Fruit fly (Drosophila melanogaster) whole organism, pupa: ENCODE data around the gene CG14229.

Experiments
- CG10348 ChIP-seq: fragments of 200-800 bp; sonication (Bioruptor generic); IDR thresholded peaks from 2 replicates; pipeline ENCODE4 v1.3.6; 2022; ENCODE audit warnings: missing biosample characterization, missing genetic modification characterization
- CG12605 ChIP-seq: fragments of 200-800 bp; sonication (Bioruptor generic); IDR thresholded peaks from 2 replicates; pipeline ENCODE4 v1.3.6; 2022; ENCODE audit warnings: missing biosample characterization, missing genetic modification characterization
- CG13204 ChIP-seq: fragments of 200-800 bp; sonication (Bioruptor generic); optimal IDR thresholded peaks from 2 replicates; lab custom pipeline; 2018; ENCODE audit warnings: missing biosample characterization, mild to moderate bottlenecking, missing genetic modification characterization, moderate library complexity
- CG14655 ChIP-seq: fragments of 200-800 bp; sonication (Bioruptor generic); optimal IDR thresholded peaks from 3 replicates; lab custom pipeline; 2017; ENCODE audit warnings: mild to moderate bottlenecking, missing biosample characterization, missing genetic modification reagents, missing genetic modification characterization
- CG15710 ChIP-seq: fragments of 200-800 bp; sonication (Bioruptor generic); optimal IDR thresholded peaks from 2 replicates; lab custom pipeline; 2018; ENCODE audit warnings: missing biosample characterization, mild to moderate bottlenecking, missing genetic modification characterization, moderate library complexity
- CG17806 ChIP-seq: fragments of 200-800 bp; sonication (Bioruptor generic); optimal IDR thresholded peaks from 2 replicates; lab custom pipeline; 2018; ENCODE audit warnings: missing biosample characterization, mild to moderate bottlenecking, missing genetic modification characterization, moderate library complexity
- CG32121 ChIP-seq: fragments of 200-800 bp; sonication (Bioruptor generic); IDR thresholded peaks from 2 replicates; pipeline ENCODE4 v1.3.6; 2022; ENCODE audit warnings: missing biosample characterization, missing genetic modification characterization
- CG34367 ChIP-seq: fragments of 200-800 bp; sonication (Bioruptor generic); optimal IDR thresholded peaks from 2 replicates; lab custom pipeline; 2018; ENCODE audit warnings: missing biosample characterization, mild to moderate bottlenecking, missing genetic modification characterization
- CG4496 ChIP-seq: fragments of 200-800 bp; sonication (Bioruptor generic); IDR thresholded peaks from 3 replicates; pipeline ENCODE4 v1.3.6; 2022; ENCODE audit warnings: missing biosample characterization, missing genetic modification characterization
- CG8159 ChIP-seq: fragments of 200-800 bp; sonication (Bioruptor generic); optimal IDR thresholded peaks from 3 replicates; lab custom pipeline; 2018; ENCODE audit warnings: missing biosample characterization, mild to moderate bottlenecking, missing genetic modification characterization, moderate library complexity
- CG8301 ChIP-seq: fragments of 200-800 bp; sonication (Bioruptor generic); optimal IDR thresholded peaks from 2 replicates; lab custom pipeline; 2018; ENCODE audit warnings: missing biosample characterization, mild to moderate bottlenecking, missing genetic modification characterization
- CG9948 ChIP-seq: fragments of 200-800 bp; sonication (Bioruptor generic); optimal IDR thresholded peaks from 2 replicates; lab custom pipeline; 2018; ENCODE audit warnings: missing biosample characterization, mild to moderate bottlenecking, missing genetic modification characterization, moderate library complexity
- D1 ChIP-seq: fragments of 200-800 bp; sonication (Bioruptor generic); optimal IDR thresholded peaks from 2 replicates; lab custom pipeline; 2018; ENCODE audit warnings: missing biosample characterization, mild to moderate bottlenecking, missing genetic modification characterization, moderate library complexity
- EcR ChIP-seq: fragments of 200-800 bp; sonication (Bioruptor generic); optimal IDR thresholded peaks from 3 replicates; lab custom pipeline; 2019; ENCODE audit warnings: missing biosample characterization, missing genetic modification characterization, mild to moderate bottlenecking, moderate library complexity, missing genetic modification reagents
- Ets98B ChIP-seq: fragments of 200-800 bp; sonication (Bioruptor generic); IDR thresholded peaks from 2 replicates; pipeline ENCODE4 v1.3.6; 2022; ENCODE audit warnings: missing biosample characterization, missing genetic modification characterization
- Pif1A ChIP-seq: fragments of 200-800 bp; sonication (Bioruptor generic); optimal IDR thresholded peaks from 3 replicates; lab custom pipeline; 2016; ENCODE audit warnings: missing biosample characterization, missing genetic modification characterization
- Pif1B ChIP-seq: fragments of 200-800 bp; sonication (Bioruptor generic); optimal IDR thresholded peaks from 3 replicates; lab custom pipeline; 2016; ENCODE audit warnings: missing biosample characterization, missing genetic modification characterization
- Snoo ChIP-seq: fragments of 200-800 bp; sonication (Bioruptor generic); optimal IDR thresholded peaks from 3 replicates; lab custom pipeline; 2017; ENCODE audit warnings: missing biosample characterization, mild to moderate bottlenecking, missing genetic modification characterization, inconsistent platforms
- fd96Ca ChIP-seq: fragments of 200-800 bp; sonication (Bioruptor generic); IDR thresholded peaks from 3 replicates; pipeline ENCODE4 v1.3.6; 2022; ENCODE audit warnings: missing biosample characterization, missing genetic modification characterization
- gl ChIP-seq: fragments of 200-800 bp; sonication (Bioruptor generic); optimal IDR thresholded peaks from 2 replicates; lab custom pipeline; 2018; ENCODE audit warnings: missing biosample characterization, mild to moderate bottlenecking, missing genetic modification characterization
- rn ChIP-seq: fragments of 200-800 bp; sonication (Bioruptor generic); IDR thresholded peaks from 2 replicates; pipeline ENCODE4 v1.3.6; 2022; ENCODE audit warnings: missing biosample characterization, missing genetic modification characterization

CG14229 gene

dm6 chrX:19697255-19697877 is 2.3 kb upstream of the CG14229 start:
- TF ChIP-seq CG8159 (tag; lab: Kevin White, UChicago) (no peak), CG10348 (GFP tag; lab: Robert Waterston, UW) (no peak), CG15710 (tag; lab: Kevin White, UChicago) (no peak), Pif1B (GFP tag; lab: Kevin White, UChicago) (no peak), rn (GFP tag; lab: Robert Waterston, UW) (no peak), fd96Ca (GFP tag; lab: Robert Waterston, UW) (0 out of 3 replicates have a peak, but pooled peaks have one; percentile 23), EcR (GFP tag; lab: Kevin White, UChicago) (no peak), Ets98B (no peak), Pif1A (GFP tag; lab: Kevin White, UChicago) (no peak), CG4496 (GFP tag; lab: Robert Waterston, UW) (0 out of 3 replicates have a peak, but pooled peaks have one; percentile 17)

- peak; percentile 42; the same call in 1 of the 3 replicates for TF ChIP-seq CG4496 (GFP tag; lab: Robert Waterston, UW)
- TF ChIP-seq CG34367 (tag; lab: Kevin White, UChicago) = no peak
Measured at dm6 chrX:19696845-19697244, 1.8 kb upstream of the CG14229 start, which contains the start of gene Cdc42. TSS of gene Cdc42 (plus strand) at chrX:19697091.

- TF ChIP-seq Ets98B (peak; percentile 88), CG14655 (no peak), EcR (GFP tag; lab: Kevin White, UChicago) (no peak), CG32121 (GFP tag; lab: Robert Waterston, UW) (peak; percentile 87), CG9948 (tag; lab: Kevin White, UChicago) (peak; percentile 76), CG10348 (GFP tag; lab: Robert Waterston, UW) (no peak), CG13204 (GFP tag; lab: Kevin White, UChicago) (no peak), CG4496 (GFP tag; lab: Robert Waterston, UW) (peak; percentile 93), fd96Ca (GFP tag; lab: Robert Waterston, UW) (peak; percentile 95), Snoo (tag; lab: Kevin White, UChicago) (peak; percentile 88), CG8301 (peak; percentile 87), rn (GFP tag; lab: Robert Waterston, UW) (peak; percentile 66; the same call in 1 of the 2 replicates), CG17806 (tag; lab: Kevin White, UChicago) (peak; percentile 77), CG15710 (tag; lab: Kevin White, UChicago) (peak; percentile 82), D1 (tag; lab: Kevin White, UChicago) (no peak), Pif1A (GFP tag; lab: Kevin White, UChicago) (no peak), Pif1B (GFP tag; lab: Kevin White, UChicago) (no peak), CG12605 (peak; percentile 73; the same call in 1 of the 2 replicates), CG8159 (tag; lab: Kevin White, UChicago) (peak; percentile 82), gl (tag; lab: Kevin White, UChicago) (peak; percentile 79), CG34367 (tag; lab: Kevin White, UChicago) (peak; percentile 76)
Measured at dm6 chrX:19692951-19693698, 1.9 kb downstream of the CG14229 start, which contains the start of gene Mer. TSS of gene Mer (minus strand) at chrX:19693500.

DNA sequence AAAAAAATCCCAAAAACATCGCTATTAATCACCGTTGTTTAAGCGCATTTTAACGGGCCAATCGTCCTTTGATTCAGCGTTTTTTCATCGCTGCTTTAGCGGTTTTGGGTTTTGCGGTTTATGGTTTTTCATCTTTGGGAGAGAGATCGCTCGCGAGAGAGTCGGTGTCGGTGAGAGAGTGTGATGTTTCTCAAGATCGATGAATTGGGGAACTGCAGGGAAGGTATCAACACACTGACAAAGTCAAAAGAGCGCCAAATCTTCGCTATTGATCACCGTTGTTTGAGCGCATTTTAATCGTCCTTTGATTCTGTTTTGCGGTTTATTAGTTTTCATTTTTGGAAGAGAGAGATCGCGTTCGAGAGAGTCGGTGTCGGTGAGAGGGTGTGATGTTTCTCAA is 5.0 kb downstream of the CG14229 start:
- TF ChIP-seq CG17806 (tag; lab: Kevin White, UChicago) (no peak), rn (GFP tag; lab: Robert Waterston, UW) (no peak), CG15710 (tag; lab: Kevin White, UChicago) (no peak), CG14655 (no peak), CG8159 (tag; lab: Kevin White, UChicago) (no peak), CG4496 (GFP tag; lab: Robert Waterston, UW) (no peak), fd96Ca (GFP tag; lab: Robert Waterston, UW) (no peak), gl (tag; lab: Kevin White, UChicago) (no peak), Pif1A (GFP tag; lab: Kevin White, UChicago) (no peak), CG34367 (tag; lab: Kevin White, UChicago) (no peak), CG10348 (GFP tag; lab: Robert Waterston, UW) (no peak), CG9948 (tag; lab: Kevin White, UChicago) (no peak), EcR (GFP tag; lab: Kevin White, UChicago) (no peak), CG12605 (no peak), CG8301 (no peak), Snoo (tag; lab: Kevin White, UChicago) (no peak), CG13204 (GFP tag; lab: Kevin White, UChicago) (no peak), Ets98B (no peak), Pif1B (GFP tag; lab: Kevin White, UChicago) (no peak), D1 (tag; lab: Kevin White, UChicago) (no peak)

DNA sequence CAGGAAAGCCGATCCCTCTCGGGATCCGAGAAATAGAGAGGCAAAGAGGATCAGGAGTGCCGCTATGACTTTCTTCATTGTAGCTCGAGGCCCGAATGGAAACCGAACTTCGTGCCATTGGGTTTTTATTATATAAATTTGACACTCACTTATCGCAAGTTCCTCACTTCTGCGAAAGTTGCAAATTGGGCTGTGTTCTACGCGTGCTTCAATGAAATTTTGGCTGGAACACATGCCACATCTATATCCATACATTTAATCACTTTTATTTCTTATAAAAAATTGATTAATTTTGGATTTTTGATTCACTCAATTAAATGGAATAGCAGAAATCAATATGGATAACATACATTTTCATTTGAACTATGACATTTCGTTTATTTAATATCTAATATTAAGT is 6.2 kb downstream of the CG14229 start, which contains the start of gene CG14227:
Gene CG14227, minus strand, starts transcription at position 101 of the 400 bp plus-strand sequence.
- TF ChIP-seq CG14655 = no peak
- no peak for TF ChIP-seq Snoo (tag; lab: Kevin White, UChicago)
- no peak for TF ChIP-seq Pif1A (GFP tag; lab: Kevin White, UChicago)
